Fruit fly (Drosophila melanogaster): ENCODE measurements around the gene H2.0.

The H2.0 gene

dm6 chr2L:5979957-5980861 is 39.0 kb downstream of the H2.0 start:
- TF ChIP-seq pdm3 (GFP tag; optimal IDR thresholded peaks at IDR 0.05) (no peak), acj6 (GFP tag; optimal IDR thresholded peaks at IDR 0.05) (no peak), Blimp-1 (GFP tag; optimal IDR thresholded peaks at IDR 0.05) (no peak), CG6163 (GFP tag; IDR thresholded peaks at IDR 0.05) (no peak), eg (GFP tag; IDR thresholded peaks at IDR 0.05) (no peak), dac (GFP tag; optimal IDR thresholded peaks at IDR 0.05) (no peak), CG31627 (GFP tag; optimal IDR thresholded peaks at IDR 0.05) (no peak), Gug (GFP tag; IDR thresholded peaks at IDR 0.05) (no peak), CG3919 (GFP tag; optimal IDR thresholded peaks at IDR 0.05) (peak; percentile 52), Hr39 (GFP tag; optimal IDR thresholded peaks at IDR 0.05) (no peak), svp (GFP tag) (peak; percentile 81), Eip78C (GFP tag) (peak; percentile 76), CG3032 (tag; optimal IDR thresholded peaks at IDR 0.05) (peak; percentile 3), fkh (GFP tag; optimal IDR thresholded peaks at IDR 0.05) (no peak), Met (GFP tag; optimal IDR thresholded peaks at IDR 0.05) (peak; percentile 54), CG6792 (GFP tag; optimal IDR thresholded peaks at IDR 0.05) (peak; percentile 14), cyc (GFP tag; optimal IDR thresholded peaks at IDR 0.05) (no peak), Eip75B (GFP tag; optimal IDR thresholded peaks at IDR 0.05) (peak; percentile 41), spab (GFP tag; optimal IDR thresholded peaks at IDR 0.05) (no peak), Eip93F (GFP tag; optimal IDR thresholded peaks at IDR 0.05) (no peak), esn (GFP tag; optimal IDR thresholded peaks at IDR 0.05) (peak; percentile 49), CG11294 (GFP tag; IDR thresholded peaks at IDR 0.05) (no peak), lz (GFP tag; optimal IDR thresholded peaks at IDR 0.05) (no peak), CG11902 (GFP tag; optimal IDR thresholded peaks at IDR 0.05) (no peak), Sox102F (GFP tag; optimal IDR thresholded peaks at IDR 0.05) (peak; percentile 45), Lpt (GFP tag; optimal IDR thresholded peaks at IDR 0.05) (no peak), CG7368 (GFP tag; optimal IDR thresholded peaks at IDR 0.05) (no peak), CG4318 (GFP tag; optimal IDR thresholded peaks at IDR 0.05) (no peak), vri (GFP tag; optimal IDR thresholded peaks at IDR 0.05) (peak; percentile 70), CG32006 (GFP tag; optimal IDR thresholded peaks at IDR 0.05) (no peak), Sox14 (GFP tag; optimal IDR thresholded peaks at IDR 0.05) (peak; percentile 56), topi (GFP tag; optimal IDR thresholded peaks at IDR 0.05) (no peak), achi (GFP tag; optimal IDR thresholded peaks at IDR 0.05) (peak; percentile 11), Ets96B (tag; optimal IDR thresholded peaks at IDR 0.05) (no peak), CG1621 (tag; optimal IDR thresholded peaks at IDR 0.05) (peak; percentile 45), CG8119 (GFP tag; IDR thresholded peaks at IDR 0.05) (no peak), Hr38 (GFP tag; optimal IDR thresholded peaks at IDR 0.05) (no peak), CG6808 (GFP tag; optimal IDR thresholded peaks at IDR 0.05) (peak; percentile 61), net (GFP tag; optimal IDR thresholded peaks at IDR 0.05) (peak; percentile 55), Ets21C (GFP tag; optimal IDR thresholded peaks at IDR 0.05) (no peak), Hr4 (GFP tag; optimal IDR thresholded peaks at IDR 0.05) (no peak), CG11762 (GFP tag; optimal IDR thresholded peaks at IDR 0.05; ENCODE audit: insufficient read depth) (no peak), CG6854 (GFP tag; optimal IDR thresholded peaks at IDR 0.05) (peak; percentile 77), salr (GFP tag; optimal IDR thresholded peaks at IDR 0.05) (no peak), CG15336 (GFP tag; IDR thresholded peaks at IDR 0.05) (no peak), Sox15 (GFP tag; optimal IDR thresholded peaks at IDR 0.05) (no peak), CG8632 (GFP tag; optimal IDR thresholded peaks at IDR 0.05) (peak; percentile 31), CG9139 (GFP tag; optimal IDR thresholded peaks at IDR 0.05) (peak; percentile 77), fd59A (GFP tag; optimal IDR thresholded peaks at IDR 0.05) (no peak), CG8319 (GFP tag; optimal IDR thresholded peaks at IDR 0.05) (no peak), ss (GFP tag; optimal IDR thresholded peaks at IDR 0.05) (peak; percentile 48 to 67)

All from whole organism, prepupa.